Fruit fly (Drosophila melanogaster): Measurements from ENCODE around the gene CG5079.

- no peak for TF ChIP-seq usp (GFP tag; optimal IDR thresholded peaks at IDR 0.05)
- TF ChIP-seq psq (optimal IDR thresholded peaks at IDR 0.05): no peak
- TF ChIP-seq EcR (GFP tag; optimal IDR thresholded peaks at IDR 0.05): no peak
These were observed 25.8 kb upstream of the CG5079 start for dm6 chr3R:25587708-25588107.
